Fruit fly (Drosophila melanogaster): ENCODE data around the gene CG3939.

The CG3939 gene

DNA sequence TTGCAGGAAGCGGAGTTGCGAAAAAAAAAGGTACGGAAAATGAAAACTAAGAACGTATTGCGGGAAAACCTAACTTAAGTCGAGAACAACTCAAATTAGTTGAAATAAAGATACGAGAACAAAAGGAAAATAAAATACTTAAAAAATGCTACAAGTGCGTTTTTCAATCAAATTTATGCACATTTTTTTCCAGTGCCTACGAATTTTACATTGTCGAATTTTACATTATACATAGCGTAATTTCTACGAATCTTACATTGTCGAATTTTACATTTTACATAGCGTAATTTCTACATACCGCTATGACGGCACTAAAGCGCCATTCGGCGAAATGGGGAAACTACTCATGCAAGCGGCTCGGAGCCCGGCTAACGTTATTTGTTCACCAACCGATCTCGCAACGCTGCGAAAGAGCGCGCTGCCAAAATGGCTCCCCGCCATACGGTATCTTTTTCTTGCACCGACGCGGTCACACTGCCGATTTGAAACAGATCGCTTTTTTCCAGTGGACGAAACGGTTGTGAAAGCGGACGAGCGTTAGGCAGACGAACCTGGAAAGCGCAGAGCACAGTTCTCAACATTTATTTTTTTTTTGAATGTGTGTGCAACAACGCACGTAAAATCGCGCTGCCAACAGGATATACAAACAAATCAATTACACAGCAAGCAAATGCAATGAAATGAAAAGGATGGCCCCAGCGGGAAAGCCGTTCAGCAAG, 40.3 kb upstream of the CG3939 start, which contains the start of gene N (continued):
- no peak for TF ChIP-seq exex (tag; optimal IDR thresholded peaks at IDR 0.05)
- no peak for TF ChIP-seq CG18619 (GFP tag; optimal IDR thresholded peaks at IDR 0.05)
- no peak for TF ChIP-seq CG8089 (GFP tag; optimal IDR thresholded peaks at IDR 0.05)
- no peak for TF ChIP-seq nerfin-2 (GFP tag; IDR thresholded peaks at IDR 0.05; ENCODE audit: partially characterized antibody)
- TF ChIP-seq vvl (GFP tag; IDR thresholded peaks at IDR 0.05), result peak; percentile 64
- no peak for TF ChIP-seq CG8359 (GFP tag; optimal IDR thresholded peaks at IDR 0.05; ENCODE audit: borderline replicate concordance)
- TF ChIP-seq kni (GFP tag; optimal IDR thresholded peaks at IDR 0.05), result peak; percentile 36
- peak; percentile 29 for TF ChIP-seq cg (GFP tag; optimal IDR thresholded peaks at IDR 0.05)
- peak; percentile 88 for TF ChIP-seq Ets97D (GFP tag; optimal IDR thresholded peaks at IDR 0.05)
- TF ChIP-seq usp (GFP tag; optimal IDR thresholded peaks at IDR 0.05), result no peak
- TF ChIP-seq MESR4 (GFP tag; optimal IDR thresholded peaks at IDR 0.05), result peak; percentile 15
- TF ChIP-seq NC2α (GFP tag; optimal IDR thresholded peaks at IDR 0.05), result no peak
- peak; percentile 16 for TF ChIP-seq CG10654 (GFP tag; optimal IDR thresholded peaks at IDR 0.05)
- TF ChIP-seq CG10274 (GFP tag; optimal IDR thresholded peaks at IDR 0.05), result no peak
- peak; percentile 58; the same call in 1 of the 3 replicates for TF ChIP-seq CG34422 (GFP tag; IDR thresholded peaks at IDR 0.05)
- TF ChIP-seq Dbx (GFP tag; IDR thresholded peaks at IDR 0.05), result peak; percentile 70; the same call in 2 of the 3 replicates
- no peak for TF ChIP-seq ewg (GFP tag; optimal IDR thresholded peaks at IDR 0.05)
- TF ChIP-seq ab (GFP tag; optimal IDR thresholded peaks at IDR 0.05), result peak; percentile 9
- peak; percentile 71 for TF ChIP-seq HLHmδ (GFP tag; optimal IDR thresholded peaks at IDR 0.05)
- no peak for TF ChIP-seq MTF-1 (GFP tag; optimal IDR thresholded peaks at IDR 0.05; ENCODE audit: borderline replicate concordance)
- TF ChIP-seq CG17361 (GFP tag; IDR thresholded peaks at IDR 0.05), result peak; percentile 42; the same call in 2 of the 3 replicates
- peak; percentile 62 for TF ChIP-seq sd (tag; optimal IDR thresholded peaks at IDR 0.05)
- TF ChIP-seq dm (GFP tag; optimal IDR thresholded peaks at IDR 0.05), result peak; percentile 43
- no peak for TF ChIP-seq ind (GFP tag; optimal IDR thresholded peaks at IDR 0.05)
- no peak for TF ChIP-seq oc (tag; optimal IDR thresholded peaks at IDR 0.05)
- TF ChIP-seq amos (GFP tag; IDR thresholded peaks at IDR 0.05; ENCODE audit: partially characterized antibody), result peak; percentile 79
- no peak for TF ChIP-seq HLH3B (GFP tag; IDR thresholded peaks at IDR 0.05)
- TF ChIP-seq CG13894 (tag; optimal IDR thresholded peaks at IDR 0.05), result peak; percentile 38
- TF ChIP-seq CG6791 (GFP tag; IDR thresholded peaks at IDR 0.05; ENCODE audit: partially characterized antibody), result peak; percentile 73; the same call in 2 of the 3 replicates
- peak; percentile 22 for TF ChIP-seq CG10462 (GFP tag; optimal IDR thresholded peaks at IDR 0.05)
- TF ChIP-seq dati (GFP tag; IDR thresholded peaks at IDR 0.05), result 0 out of 2 replicates have a peak, but pooled peaks have one; percentile 12
- peak; percentile 32 for TF ChIP-seq Ssrp (tag; optimal IDR thresholded peaks at IDR 0.05)
- TF ChIP-seq CG8765 (GFP tag; IDR thresholded peaks at IDR 0.05), result peak; percentile 28; the same call in 1 of the 2 replicates
- TF ChIP-seq NK7.1 (GFP tag; optimal IDR thresholded peaks at IDR 0.05), result no peak
- no peak for TF ChIP-seq toy (GFP tag; IDR thresholded peaks at IDR 0.05)
- peak; percentile 42 for TF ChIP-seq fd102C (GFP tag; optimal IDR thresholded peaks at IDR 0.05)
- no peak for TF ChIP-seq Ravus (GFP tag; IDR thresholded peaks at IDR 0.05)
- peak; percentile 7 for TF ChIP-seq CG13424 (tag; optimal IDR thresholded peaks at IDR 0.05)
- TF ChIP-seq br (optimal IDR thresholded peaks at IDR 0.05), result no peak
- peak; percentile 7 for TF ChIP-seq Meics (GFP tag; optimal IDR thresholded peaks at IDR 0.05)
- peak; percentile 31 for TF ChIP-seq CG9437 (GFP tag; optimal IDR thresholded peaks at IDR 0.05)
- TF ChIP-seq Hand (GFP tag; optimal IDR thresholded peaks at IDR 0.05), result no peak
- no peak for TF ChIP-seq bigmax (GFP tag; optimal IDR thresholded peaks at IDR 0.05)
- no peak for TF ChIP-seq kay (GFP tag; optimal IDR thresholded peaks at IDR 0.05)
- no peak for TF ChIP-seq Neu2 (GFP tag; optimal IDR thresholded peaks at IDR 0.05; ENCODE audit: borderline replicate concordance)
- TF ChIP-seq CG8944 (GFP tag; optimal IDR thresholded peaks at IDR 0.05), result peak; percentile 32
- peak; percentile 0 for TF ChIP-seq CG18011 (GFP tag; optimal IDR thresholded peaks at IDR 0.05)
- TF ChIP-seq C15 (GFP tag; IDR thresholded peaks at IDR 0.05), result no peak
- TF ChIP-seq insv (GFP tag; optimal IDR thresholded peaks at IDR 0.05), result peak in 1 of 2 experiments; percentile 67
